Worm (Caenorhabditis elegans) whole organism, L4/young adult: ENCODE data around the gene xtr-2.

Experiments
- W03F9.2 ChIP-seq: fragments of 150-350 bp; optimal IDR thresholded peaks from 2 replicates; lab custom pipeline; 2014; ENCODE audit warnings: missing biosample characterization, missing genetic modification characterization
- dao-5 ChIP-seq: sonication (generic microtip); optimal IDR thresholded peaks from 2 replicates; lab custom pipeline; 2016; ENCODE audit warnings: missing genotype, missing genetic modification characterization, moderate library complexity, missing compliant biosample characterization
- him-1 ChIP-seq: sonication (generic microtip); optimal IDR thresholded peaks from 2 replicates; lab custom pipeline; 2016; ENCODE audit warnings: missing genotype, missing genetic modification reagents, missing genetic modification characterization, missing compliant biosample characterization

DNA sequence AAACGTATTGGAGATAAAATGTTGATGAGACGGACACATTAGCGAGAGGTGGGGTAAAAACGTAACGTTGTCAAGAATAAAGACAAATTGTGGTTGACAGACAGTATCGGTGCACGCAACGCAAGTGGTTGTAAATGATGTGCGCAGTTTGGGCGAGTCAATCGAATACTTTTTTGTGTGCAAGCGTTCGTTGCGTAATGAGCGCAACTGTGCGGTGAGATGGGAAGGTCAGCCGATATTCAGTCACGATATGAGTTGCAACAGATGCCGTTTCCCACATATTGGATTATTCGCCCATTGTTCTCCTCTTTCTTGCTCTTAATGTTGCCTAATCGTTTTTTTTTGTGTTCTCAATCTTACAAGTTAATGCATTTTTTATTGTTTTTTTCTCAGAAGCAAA, 5.4 kb downstream of the xtr-2 start, which contains the start of gene ceh-40:
- no peak for TF ChIP-seq him-1 (tag; lab: Kevin White, UChicago)
- TF ChIP-seq dao-5 (tag; lab: Kevin White, UChicago), result no peak
- TF ChIP-seq W03F9.2 (tag; lab: Kevin White, UChicago), result no peak
